Fruit fly (Drosophila melanogaster) whole organism, embryonic: ENCODE data around the gene Sf3b3.

Experiments
- Abd-B ChIP-seq: fragments of 200-800 bp; sonication (Bioruptor generic); optimal IDR thresholded peaks from 2 replicates; lab custom pipeline; 2018; ENCODE audit warnings: missing biosample characterization, mild to moderate bottlenecking, missing genetic modification characterization, moderate library complexity
- Atf-2 ChIP-seq: fragments of 200-800 bp; sonication (Bioruptor generic); optimal IDR thresholded peaks from 2 replicates; lab custom pipeline; 2016; ENCODE audit warnings: missing biosample characterization, missing genetic modification characterization
- CG10321 ChIP-seq: fragments of 200-800 bp; sonication (Bioruptor generic); IDR thresholded peaks from 2 replicates; pipeline ENCODE4 v1.3.6; 2022; ENCODE audit warnings: missing biosample characterization, missing genetic modification characterization
- CG11247 ChIP-seq: fragments of 200-800 bp; sonication (Bioruptor generic); IDR thresholded peaks from 2 replicates; pipeline ENCODE4 v1.3.6; 2022; ENCODE audit warnings: missing biosample characterization, missing genetic modification characterization
- CG11504 ChIP-seq: fragments of 200-800 bp; sonication (Bioruptor generic); optimal IDR thresholded peaks from 3 replicates; lab custom pipeline; 2019; ENCODE audit warnings: missing biosample characterization, mild to moderate bottlenecking, missing genetic modification characterization, moderate library complexity
- CG11695 ChIP-seq: fragments of 200-800 bp; sonication (Bioruptor generic); IDR thresholded peaks from 3 replicates; pipeline ENCODE4 v1.3.6; 2022; ENCODE audit warnings: missing biosample characterization, missing genetic modification characterization
- CG15011 ChIP-seq: fragments of 200-800 bp; sonication (Bioruptor generic); optimal IDR thresholded peaks from 3 replicates; lab custom pipeline; 2018; ENCODE audit warnings: missing biosample characterization, mild to moderate bottlenecking, missing genetic modification characterization
- CG16815 ChIP-seq: fragments of 200-800 bp; sonication (Bioruptor generic); optimal IDR thresholded peaks from 3 replicates; lab custom pipeline; 2017; ENCODE audit warnings: missing biosample characterization, mild to moderate bottlenecking, missing genetic modification characterization
- CG17359 ChIP-seq: fragments of 200-800 bp; sonication (Bioruptor generic); optimal IDR thresholded peaks from 3 replicates; lab custom pipeline; 2018; ENCODE audit warnings: missing biosample characterization, mild to moderate bottlenecking, missing genetic modification characterization, moderate library complexity
- CG17361 ChIP-seq: fragments of 200-800 bp; sonication (Bioruptor generic); IDR thresholded peaks from 3 replicates; pipeline ENCODE4 v1.3.6; 2022; ENCODE audit warnings: missing biosample characterization, missing genetic modification characterization
- CG18011 ChIP-seq: fragments of 200-800 bp; sonication (Bioruptor generic); optimal IDR thresholded peaks from 2 replicates; lab custom pipeline; 2017; ENCODE audit warnings: missing biosample characterization, missing genetic modification characterization, mild to moderate bottlenecking, moderate library complexity, missing genotype
- CG2889 ChIP-seq: fragments of 200-800 bp; sonication (Bioruptor generic); IDR thresholded peaks from 3 replicates; pipeline ENCODE4 v1.3.6; 2022; ENCODE audit warnings: missing biosample characterization, missing genetic modification characterization
- CG31441 ChIP-seq: fragments of 200-800 bp; sonication (Bioruptor generic); IDR thresholded peaks from 2 replicates; pipeline ENCODE4 v1.3.6; 2022; ENCODE audit warnings: missing biosample characterization, missing genetic modification characterization
- CG4282 ChIP-seq: fragments of 200-800 bp; sonication (Bioruptor generic); optimal IDR thresholded peaks from 2 replicates; lab custom pipeline; 2016; ENCODE audit warnings: missing biosample characterization, missing genetic modification characterization
- CG4820 ChIP-seq: fragments of 200-800 bp; sonication (Bioruptor generic); optimal IDR thresholded peaks from 3 replicates; lab custom pipeline; 2016; ENCODE audit warnings: missing biosample characterization, missing genetic modification characterization
- CG6254 ChIP-seq: fragments of 200-800 bp; sonication (Bioruptor generic); optimal IDR thresholded peaks from 3 replicates; lab custom pipeline; 2017; ENCODE audit warnings: mild to moderate bottlenecking, missing biosample characterization, missing genetic modification reagents, missing genetic modification characterization
- CG6791 ChIP-seq: fragments of 200-800 bp; sonication (Bioruptor generic); IDR thresholded peaks from 3 replicates; pipeline ENCODE4 v1.3.6; 2022; ENCODE audit warnings: missing biosample characterization, missing genetic modification characterization; ENCODE audit not compliant: partially characterized antibody
- CG7357 ChIP-seq: fragments of 200-800 bp; sonication (Bioruptor generic); IDR thresholded peaks from 3 replicates; pipeline ENCODE4 v1.3.6; 2022; ENCODE audit warnings: missing biosample characterization, missing genetic modification characterization
- CG9215 ChIP-seq: fragments of 200-800 bp; sonication (Bioruptor generic); IDR thresholded peaks from 2 replicates; pipeline ENCODE4 v1.3.6; 2022; ENCODE audit warnings: missing biosample characterization, missing genetic modification characterization
- CHES-1-like ChIP-seq: fragments of 200-800 bp; sonication (Bioruptor generic); optimal IDR thresholded peaks from 2 replicates; lab custom pipeline; 2016; ENCODE audit warnings: missing biosample characterization, missing genetic modification characterization
- Dll ChIP-seq: fragments of 200-800 bp; sonication (Bioruptor generic); IDR thresholded peaks from 4 replicates; pipeline ENCODE4 v1.3.6; 2022; ENCODE audit warnings: missing biosample characterization, missing genetic modification characterization; ENCODE audit not compliant: partially characterized antibody
- Ets97D ChIP-seq: fragments of 200-800 bp; sonication (Bioruptor generic); optimal IDR thresholded peaks from 3 replicates; lab custom pipeline; 2016; ENCODE audit warnings: missing biosample characterization, missing genetic modification characterization
- Fer3 ChIP-seq: fragments of 200-800 bp; sonication (Bioruptor generic); optimal IDR thresholded peaks from 2 replicates; lab custom pipeline; 2018; ENCODE audit warnings: missing biosample characterization, mild to moderate bottlenecking, missing genetic modification characterization, moderate library complexity
- HLH3B ChIP-seq: fragments of 200-800 bp; sonication (Bioruptor generic); IDR thresholded peaks from 2 replicates; pipeline ENCODE4 v1.3.6; 2022; ENCODE audit warnings: missing biosample characterization, missing genetic modification characterization
- HLH54F ChIP-seq: fragments of 200-800 bp; sonication (Bioruptor generic); optimal IDR thresholded peaks from 3 replicates; lab custom pipeline; 2016; ENCODE audit warnings: missing biosample characterization, missing genetic modification characterization
- Max ChIP-seq: fragments of 200-800 bp; sonication (Bioruptor generic); optimal IDR thresholded peaks from 2 replicates; lab custom pipeline; 2016; ENCODE audit warnings: missing biosample characterization, mild to moderate bottlenecking, missing genetic modification characterization
- Mrtf ChIP-seq: fragments of 200-800 bp; sonication (Bioruptor generic); IDR thresholded peaks from 3 replicates; pipeline ENCODE4 v1.3.6; 2022; ENCODE audit warnings: missing biosample characterization, missing genetic modification characterization
- NK7.1 ChIP-seq: fragments of 200-800 bp; sonication (Bioruptor generic); optimal IDR thresholded peaks from 3 replicates; lab custom pipeline; 2016; ENCODE audit warnings: missing biosample characterization, missing genetic modification characterization
- Poxn ChIP-seq: fragments of 200-800 bp; sonication (Bioruptor generic); IDR thresholded peaks from 2 replicates; pipeline ENCODE4 v1.3.6; 2022; ENCODE audit warnings: missing biosample characterization, missing genetic modification characterization
- cg ChIP-seq: fragments of 200-800 bp; sonication (Bioruptor generic); optimal IDR thresholded peaks from 3 replicates; lab custom pipeline; 2019; ENCODE audit warnings: missing biosample characterization, mild to moderate bottlenecking, missing genetic modification characterization, moderate library complexity
- chif ChIP-seq, 2 experiments: fragments of 200-800 bp; sonication (Bioruptor generic); optimal IDR thresholded peaks; 3 replicates each; lab custom pipeline; 2016; ENCODE audit warnings: missing biosample characterization in 2 of 2, missing genetic modification characterization in 2 of 2
- dmrt99B ChIP-seq: fragments of 200-800 bp; sonication (Bioruptor generic); optimal IDR thresholded peaks from 2 replicates; lab custom pipeline; 2018; ENCODE audit warnings: missing biosample characterization, mild to moderate bottlenecking, missing genetic modification characterization, moderate library complexity
- gcm ChIP-seq: fragments of 200-800 bp; sonication (Bioruptor generic); optimal IDR thresholded peaks from 2 replicates; lab custom pipeline; 2019; ENCODE audit warnings: missing biosample characterization, mild to moderate bottlenecking, missing genetic modification characterization, moderate library complexity
- gcm2 ChIP-seq: fragments of 200-800 bp; sonication (Bioruptor generic); optimal IDR thresholded peaks from 2 replicates; lab custom pipeline; 2016; ENCODE audit warnings: missing biosample characterization, missing genetic modification characterization
- h ChIP-seq: fragments of >200 bp; optimal IDR thresholded peaks from 2 replicates; lab custom pipeline; 2017
- inv ChIP-seq: fragments of 200-800 bp; sonication (Bioruptor generic); IDR thresholded peaks from 2 replicates; pipeline ENCODE4 v1.3.6; 2022; ENCODE audit warnings: missing biosample characterization, missing genetic modification characterization; ENCODE audit not compliant: partially characterized antibody
- jigr1 ChIP-seq: fragments of 200-800 bp; sonication (Bioruptor generic); IDR thresholded peaks from 3 replicates; pipeline ENCODE4 v1.3.6; 2022; ENCODE audit warnings: missing biosample characterization, missing genetic modification characterization
- nerfin-2 ChIP-seq: fragments of 200-800 bp; sonication (Bioruptor generic); IDR thresholded peaks from 2 replicates; pipeline ENCODE4 v1.3.6; 2022; ENCODE audit warnings: missing biosample characterization, missing genetic modification characterization; ENCODE audit not compliant: partially characterized antibody
- nom ChIP-seq: fragments of 200-800 bp; sonication (Bioruptor generic); optimal IDR thresholded peaks from 2 replicates; lab custom pipeline; 2017; ENCODE audit warnings: missing biosample characterization, missing genetic modification characterization, mild to moderate bottlenecking, moderate library complexity, missing genetic modification reagents
- onecut ChIP-seq: fragments of 200-800 bp; sonication (Bioruptor generic); IDR thresholded peaks from 2 replicates; pipeline ENCODE4 v1.3.6; 2022; ENCODE audit warnings: missing biosample characterization, missing genetic modification characterization
- pb ChIP-seq: fragments of 200-800 bp; sonication (Bioruptor generic); optimal IDR thresholded peaks from 3 replicates; lab custom pipeline; 2016; ENCODE audit warnings: missing biosample characterization, missing genetic modification characterization
- pnt ChIP-seq: fragments of 200-800 bp; sonication (Bioruptor generic); optimal IDR thresholded peaks from 3 replicates; lab custom pipeline; 2016; ENCODE audit warnings: missing biosample characterization, missing genetic modification characterization
- run ChIP-seq: fragments of 200-800 bp; sonication (Bioruptor generic); optimal IDR thresholded peaks from 3 replicates; lab custom pipeline; 2018; ENCODE audit warnings: missing biosample characterization, mild to moderate bottlenecking, missing genetic modification characterization
- seq ChIP-seq: fragments of 200-800 bp; sonication (Bioruptor generic); IDR thresholded peaks from 2 replicates; pipeline ENCODE4 v1.3.6; 2022; ENCODE audit warnings: missing biosample characterization, missing genetic modification characterization
- shn ChIP-seq: fragments of 200-800 bp; sonication (Bioruptor generic); optimal IDR thresholded peaks from 3 replicates; lab custom pipeline; 2016; ENCODE audit warnings: missing biosample characterization, missing genetic modification characterization
- sima ChIP-seq: fragments of 200-800 bp; sonication (Bioruptor generic); optimal IDR thresholded peaks from 2 replicates; lab custom pipeline; 2016; ENCODE audit warnings: missing biosample characterization, missing genetic modification characterization
- tna ChIP-seq: fragments of 200-800 bp; sonication (Bioruptor generic); IDR thresholded peaks from 2 replicates; pipeline ENCODE4 v1.3.6; 2022; ENCODE audit warnings: missing biosample characterization, missing genetic modification characterization; ENCODE audit not compliant: partially characterized antibody
- usp ChIP-seq: fragments of >200 bp; optimal IDR thresholded peaks from 2 replicates; lab custom pipeline; 2017; ENCODE audit warnings: missing biosample characterization, missing genetic modification characterization
- zfh2 ChIP-seq: fragments of 200-800 bp; sonication (Bioruptor generic); optimal IDR thresholded peaks from 2 replicates; lab custom pipeline; 2016; ENCODE audit warnings: missing biosample characterization, missing genetic modification characterization

The Sf3b3 gene

DNA sequence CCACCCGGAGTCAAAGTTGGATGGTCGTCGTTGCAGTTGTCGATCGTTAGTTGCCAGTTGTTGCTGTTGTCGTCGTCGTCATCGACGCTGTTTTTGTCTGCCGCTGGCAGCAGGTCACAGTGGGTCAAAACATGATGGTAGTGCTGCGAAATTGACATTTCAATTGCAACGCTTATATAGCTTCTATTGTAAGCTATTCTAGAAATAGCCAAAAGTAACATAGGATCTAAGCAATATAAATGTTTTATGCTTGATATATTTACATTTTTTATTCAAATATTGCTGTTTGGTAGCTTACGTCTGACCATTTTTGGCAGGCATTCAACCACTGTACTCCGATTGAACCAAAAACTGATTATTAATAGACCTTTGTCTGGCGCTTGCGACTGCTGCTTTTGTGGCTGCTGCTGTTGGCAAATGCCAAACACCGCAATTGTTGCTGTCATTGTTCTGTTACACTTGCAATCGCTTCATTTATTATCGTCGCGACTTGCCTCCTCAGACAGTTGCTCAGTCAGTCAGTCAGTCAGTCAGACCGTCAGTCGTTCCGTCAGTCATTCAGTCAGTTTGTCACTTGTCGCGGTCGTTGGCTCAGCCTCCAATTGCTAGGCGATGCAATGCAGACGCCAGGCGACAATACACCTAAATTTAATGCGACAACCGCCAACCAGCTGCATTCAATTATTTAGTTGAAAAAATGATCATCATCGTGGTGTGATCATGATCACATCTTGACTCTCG, 41.8 kb downstream of the Sf3b3 start (continued):
- TF ChIP-seq CG11695 (GFP tag; lab: Robert Waterston, UW) (peak; percentile 67; the same call in 2 of the 3 replicates), CG9215 (GFP tag; lab: Robert Waterston, UW) (peak; percentile 35; the same call in 1 of the 2 replicates), CG11504 (tag; lab: Kevin White, UChicago) (peak; percentile 77), CG4820 (peak; percentile 11), Max (GFP tag; lab: Kevin White, UChicago) (peak; percentile 52), gcm (GFP tag; lab: Kevin White, UChicago) (peak; percentile 73), h (lab: Kevin White, UChicago) (no peak), Fer3 (tag; lab: Kevin White, UChicago) (peak; percentile 31), zfh2 (GFP tag; lab: Kevin White, UChicago) (no peak), chif (GFP tag; optimal IDR thresholded peaks at IDR 0.05; lab: Kevin White, UChicago) (peak; percentile 30 to 33), cg (GFP tag; lab: Kevin White, UChicago) (no peak), NK7.1 (GFP tag; lab: Kevin White, UChicago) (no peak), CG6791 (GFP tag; lab: Robert Waterston, UW) (peak; percentile 65; the same call in 2 of the 3 replicates), inv (GFP tag; lab: Robert Waterston, UW) (peak; percentile 48; the same call in 1 of the 2 replicates), gcm2 (GFP tag; lab: Kevin White, UChicago) (peak; percentile 1), jigr1 (GFP tag; lab: Robert Waterston, UW) (no peak), CG6254 (GFP tag; lab: Kevin White, UChicago) (peak; percentile 52), dmrt99B (tag; lab: Kevin White, UChicago) (peak; percentile 81), shn (GFP tag; lab: Kevin White, UChicago) (peak; percentile 33), CG31441 (GFP tag; lab: Robert Waterston, UW) (peak; percentile 80), Poxn (no peak), pb (no peak), sima (GFP tag; lab: Kevin White, UChicago) (no peak), usp (GFP tag; lab: Kevin White, UChicago) (no peak), CG7357 (GFP tag; lab: Robert Waterston, UW) (peak; percentile 43; the same call in 1 of the 3 replicates), nerfin-2 (peak; percentile 73), HLH54F (GFP tag; lab: Kevin White, UChicago) (no peak), Mrtf (GFP tag; lab: Robert Waterston, UW) (0 out of 3 replicates have a peak, but pooled peaks have one; percentile 45), CG15011 (GFP tag; lab: Kevin White, UChicago) (no peak), tna (GFP tag; lab: Robert Waterston, UW) (peak; percentile 22; the same call in 1 of the 2 replicates), CG10321 (GFP tag; lab: Robert Waterston, UW) (no peak), CG4282 (peak; percentile 29), CHES-1-like (peak; percentile 36), CG16815 (peak; percentile 36), CG2889 (GFP tag; lab: Robert Waterston, UW) (no peak), onecut (GFP tag; lab: Robert Waterston, UW) (peak; percentile 44), pnt (GFP tag; lab: Kevin White, UChicago) (peak; percentile 20), Dll (peak; percentile 43; the same call in 1 of the 4 replicates), Ets97D (GFP tag; lab: Kevin White, UChicago) (no peak), CG17359 (tag; lab: Kevin White, UChicago) (peak; percentile 70), CG17361 (GFP tag; lab: Robert Waterston, UW) (peak; percentile 80), Abd-B (no peak), CG18011 (GFP tag; lab: Kevin White, UChicago) (no peak), HLH3B (GFP tag; lab: Robert Waterston, UW) (peak; percentile 40; the same call in 1 of the 2 replicates), CG11247 (GFP tag; lab: Robert Waterston, UW) (no peak), run (tag; lab: Kevin White, UChicago) (peak; percentile 49), Atf-2 (GFP tag; lab: Kevin White, UChicago) (peak; percentile 16), nom (GFP tag; lab: Kevin White, UChicago) (no peak), seq (GFP tag; lab: Robert Waterston, UW) (peak; percentile 49; the same call in 1 of the 2 replicates)
